Fruit fly (Drosophila melanogaster) Kc167 (cell line): ENCODE measurements around the gene comm3.

Source experiments
- Myc ChIP-seq: fragments of >200 bp; optimal IDR thresholded peaks from 2 replicates; lab custom pipeline; 2017; ENCODE audit warnings: missing external identifiers
- Sin3A ChIP-seq: fragments of >200 bp; optimal IDR thresholded peaks from 2 replicates; lab custom pipeline; 2018; ENCODE audit warnings: missing external identifiers
- h ChIP-seq: fragments of >200 bp; optimal IDR thresholded peaks from 3 replicates; lab custom pipeline; 2018; ENCODE audit warnings: missing external identifiers
- insv ChIP-seq: fragments of >200 bp; optimal IDR thresholded peaks from 3 replicates; lab custom pipeline; 2018; ENCODE audit warnings: missing external identifiers
- psq ChIP-seq: fragments of >200 bp; optimal IDR thresholded peaks from 2 replicates; lab custom pipeline; 2017; ENCODE audit warnings: missing external identifiers
- ttk ChIP-seq: sonication (Bioruptor generic); optimal IDR thresholded peaks from 2 replicates; lab custom pipeline; 2017; ENCODE audit warnings: missing external identifiers

comm3 gene

dm6 chr3L:15660915-15661314 lies 13.4 kb upstream of the comm3 start, which contains the start of the genes Eig71Ej and Eig71Ek:
TSS of gene Eig71Ej (minus strand) at chr3L:15661015.
TSS of gene Eig71Ek (plus strand) at chr3L:15661248.
- no peak for TF ChIP-seq ttk (lab: Kevin White, UChicago)
- TF ChIP-seq Myc (lab: Kevin White, UChicago), result no peak
- TF ChIP-seq insv (lab: Kevin White, UChicago), result no peak
- TF ChIP-seq h (lab: Kevin White, UChicago), result no peak
- TF ChIP-seq Sin3A (lab: Kevin White, UChicago), result no peak
- no peak for TF ChIP-seq psq (lab: Kevin White, UChicago)

- TF ChIP-seq h (lab: Kevin White, UChicago) (no peak), ttk (lab: Kevin White, UChicago) (no peak)
Measured at dm6 chr3L:15659341-15659740, 11.8 kb upstream of the comm3 start, which contains the start of the genes Eig71Eh and Eig71Ei. TSS of gene Eig71Eh (minus strand) at chr3L:15659441. TSS of gene Eig71Ei (plus strand) at chr3L:15659707.

dm6 chr3L:15657290-15657689 lies 9.7 kb upstream of the comm3 start, which contains the start of the genes Eig71Ef and Eig71Eg:
TSS of gene Eig71Ef (minus strand) at chr3L:15657390.
TSS of gene Eig71Eg (plus strand) at chr3L:15657628.
- TF ChIP-seq Sin3A (lab: Kevin White, UChicago) (no peak), ttk (lab: Kevin White, UChicago) (no peak), Myc (lab: Kevin White, UChicago) (no peak), psq (lab: Kevin White, UChicago) (no peak), insv (lab: Kevin White, UChicago) (no peak), h (lab: Kevin White, UChicago) (no peak)

dm6 chr3L:15655910-15656309 lies 8.3 kb upstream of the comm3 start, which contains the start of gene Eig71Ee:
TSS of gene Eig71Ee (minus strand) at chr3L:15656010.
- no peak for TF ChIP-seq psq (lab: Kevin White, UChicago)
- no peak for TF ChIP-seq ttk (lab: Kevin White, UChicago)
- TF ChIP-seq Sin3A (lab: Kevin White, UChicago), result no peak
- TF ChIP-seq Myc (lab: Kevin White, UChicago), result no peak
- TF ChIP-seq insv (lab: Kevin White, UChicago), result no peak
- TF ChIP-seq h (lab: Kevin White, UChicago), result no peak

dm6 chr3L:15652154-15652553 lies 4.6 kb upstream of the comm3 start, which contains the start of the genes Eig71Ec and Eig71Ed:
TSS of gene Eig71Ec (minus strand) at chr3L:15652254.
TSS of gene Eig71Ed (plus strand) at chr3L:15652537.
- TF ChIP-seq psq (lab: Kevin White, UChicago), result no peak
- no peak for TF ChIP-seq insv (lab: Kevin White, UChicago)
- no peak for TF ChIP-seq h (lab: Kevin White, UChicago)
- TF ChIP-seq Sin3A (lab: Kevin White, UChicago), result no peak

- TF ChIP-seq psq (lab: Kevin White, UChicago), result no peak
- TF ChIP-seq ttk (lab: Kevin White, UChicago), result no peak
- no peak for TF ChIP-seq Myc (lab: Kevin White, UChicago)
- no peak for TF ChIP-seq insv (lab: Kevin White, UChicago)
- TF ChIP-seq Sin3A (lab: Kevin White, UChicago), result no peak
- no peak for TF ChIP-seq h (lab: Kevin White, UChicago)
Measured at dm6 chr3L:15650552-15650951, 3.0 kb upstream of the comm3 start, which contains the start of gene CG43084. TSS of gene CG43084 (plus strand) at chr3L:15650852.

dm6 chr3L:15649561-15649960 lies 2.0 kb upstream of the comm3 start, which contains the start of the genes Eig71Ea and Eig71Eb:
TSS of gene Eig71Ea (minus strand) at chr3L:15649661.
TSS of gene Eig71Eb (plus strand) at chr3L:15649936.
- no peak for TF ChIP-seq ttk (lab: Kevin White, UChicago)
- TF ChIP-seq insv (lab: Kevin White, UChicago), result no peak
- no peak for TF ChIP-seq psq (lab: Kevin White, UChicago)
- TF ChIP-seq Myc (lab: Kevin White, UChicago), result no peak
- no peak for TF ChIP-seq h (lab: Kevin White, UChicago)
- TF ChIP-seq Sin3A (lab: Kevin White, UChicago), result no peak

- no peak for TF ChIP-seq Myc (lab: Kevin White, UChicago)
- no peak for TF ChIP-seq ttk (lab: Kevin White, UChicago)
- TF ChIP-seq psq (lab: Kevin White, UChicago), result no peak
- TF ChIP-seq h (lab: Kevin White, UChicago), result no peak
- TF ChIP-seq insv (lab: Kevin White, UChicago), result no peak
- no peak for TF ChIP-seq Sin3A (lab: Kevin White, UChicago)
Measured at dm6 chr3L:15646182-15646581, 1.4 kb downstream of the comm3 start.

- TF ChIP-seq ttk (lab: Kevin White, UChicago) (no peak), insv (lab: Kevin White, UChicago) (no peak), Sin3A (lab: Kevin White, UChicago) (no peak), Myc (lab: Kevin White, UChicago) (no peak), h (lab: Kevin White, UChicago) (no peak), psq (lab: Kevin White, UChicago) (no peak)
Measured at dm6 chr3L:15641590-15642019, 6.0 kb downstream of the comm3 start.

dm6 chr3L:15639978-15640377 lies 7.6 kb downstream of the comm3 start:
- TF ChIP-seq psq (lab: Kevin White, UChicago) (no peak), insv (lab: Kevin White, UChicago) (no peak), h (lab: Kevin White, UChicago) (no peak), Myc (lab: Kevin White, UChicago) (no peak), ttk (lab: Kevin White, UChicago) (no peak), Sin3A (lab: Kevin White, UChicago) (no peak)

dm6 chr3L:15638524-15638923 lies 9.0 kb downstream of the comm3 start:
- TF ChIP-seq psq (lab: Kevin White, UChicago) (no peak), Myc (lab: Kevin White, UChicago) (no peak), Sin3A (lab: Kevin White, UChicago) (no peak), ttk (lab: Kevin White, UChicago) (no peak), insv (lab: Kevin White, UChicago) (no peak)
